Worm (Caenorhabditis elegans): Measurements from ENCODE around the gene ZC239.22.
"Not testable (repeated sequence)": the region's sequence is repeated elsewhere in the genome, so short reads cannot be mapped to it uniquely, and the experiment has no call there.

The ZC239.22 gene

ce11 chrII:3208679-3209078 lies 11.9 kb downstream of the ZC239.22 start, which contains the start of gene sdz-35:
TSS of gene sdz-35 (minus strand) at chrII:3208779.
- TF ChIP-seq R02D3.7 (tag; optimal IDR thresholded peaks at IDR 0.05) (no peak), ztf-1 (GFP tag; conservative IDR thresholded peaks at IDR 0.05) (no peak), sma-9 (GFP tag; optimal IDR thresholded peaks at IDR 0.05) (no peak), sma-9 (tag; optimal IDR thresholded peaks at IDR 0.05) (no peak), mdl-1 (tag; optimal IDR thresholded peaks at IDR 0.05) (no peak), lin-11 (tag; optimal IDR thresholded peaks at IDR 0.05) (no peak), zag-1 (tag; optimal IDR thresholded peaks at IDR 0.05) (no peak), egl-27 (tag; optimal IDR thresholded peaks at IDR 0.05) (no peak), nhr-23 (tag; optimal IDR thresholded peaks at IDR 0.05) (no peak), F13H6.1 (tag; optimal IDR thresholded peaks at IDR 0.05) (no peak), skn-1 (tag; optimal IDR thresholded peaks at IDR 0.05) (no peak), ztf-4 (tag; optimal IDR thresholded peaks at IDR 0.05) (no peak), mbf-1 (tag; optimal IDR thresholded peaks at IDR 0.05) (no peak), sem-4 (tag; optimal IDR thresholded peaks at IDR 0.05) (no peak), peb-1 (tag; optimal IDR thresholded peaks at IDR 0.05) (no peak), nhr-6 (tag; optimal IDR thresholded peaks at IDR 0.05) (no peak), lsy-2 (tag; optimal IDR thresholded peaks at IDR 0.05) (no peak), lin-13 (GFP tag; optimal IDR thresholded peaks at IDR 0.05) (no peak), nhr-129 (tag; optimal IDR thresholded peaks at IDR 0.05) (no peak)

DNA sequence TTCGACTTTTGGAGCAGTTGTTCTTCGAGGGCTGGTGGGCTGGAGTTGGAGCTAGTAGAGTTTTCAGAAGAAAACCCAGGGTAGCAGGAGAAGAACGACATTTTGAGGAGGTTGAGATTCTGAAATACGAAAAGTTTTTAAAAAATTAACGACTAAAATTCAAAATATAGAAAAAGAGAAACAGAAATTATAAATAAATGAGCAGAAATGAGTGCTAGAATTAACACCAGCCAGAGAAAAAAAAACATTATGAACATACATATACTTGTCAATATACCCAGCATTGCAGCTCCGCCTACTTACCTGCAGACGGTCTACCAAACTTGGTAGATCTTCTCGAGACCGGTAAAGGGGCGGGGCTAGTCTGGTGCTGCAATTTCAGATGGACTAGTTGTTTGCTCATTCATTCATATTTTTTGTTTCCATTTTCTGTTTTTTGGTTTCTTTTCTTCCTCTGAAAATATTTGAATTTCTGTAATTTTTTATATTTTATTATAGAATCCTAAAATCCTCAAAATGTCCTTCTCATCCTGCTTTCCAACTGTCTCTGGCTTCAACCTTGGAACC lies 14.1 kb downstream of the ZC239.22 start, which contains the start of the genes ZC239.20 and ZC239.21:
TSS of gene ZC239.20 (minus strand) at position 101 of the 567 bp plus-strand sequence.
TSS of gene ZC239.21 (plus strand) at position 517 of the 567 bp plus-strand sequence.
- no peak for TF ChIP-seq nhr-11 (tag; optimal IDR thresholded peaks at IDR 0.05)
- no peak for TF ChIP-seq nhr-77 (tag; optimal IDR thresholded peaks at IDR 0.05)
- TF ChIP-seq unc-62 (GFP tag; optimal IDR thresholded peaks at IDR 0.05), result no peak
- TF ChIP-seq R02D3.7 (tag; optimal IDR thresholded peaks at IDR 0.05), result no peak
- TF ChIP-seq ceh-16 (tag; optimal IDR thresholded peaks at IDR 0.05), result no peak
- no peak for TF ChIP-seq mdl-1 (tag; optimal IDR thresholded peaks at IDR 0.05)
- TF ChIP-seq ztf-4 (tag; optimal IDR thresholded peaks at IDR 0.05), result no peak
- TF ChIP-seq mab-5 (tag; optimal IDR thresholded peaks at IDR 0.05), result no peak
- no peak for TF ChIP-seq egl-27 (tag; optimal IDR thresholded peaks at IDR 0.05)
- TF ChIP-seq ztf-1 (GFP tag; conservative IDR thresholded peaks at IDR 0.05), result no peak
- TF ChIP-seq unc-39 (tag; optimal IDR thresholded peaks at IDR 0.05), result no peak
- no peak for TF ChIP-seq lin-39 (tag; optimal IDR thresholded peaks at IDR 0.05)

- TF ChIP-seq nhr-6 (tag; optimal IDR thresholded peaks at IDR 0.05), result no peak
- no peak for TF ChIP-seq ztf-4 (tag; optimal IDR thresholded peaks at IDR 0.05)
- TF ChIP-seq ztf-11 (tag; optimal IDR thresholded peaks at IDR 0.05), result no peak
- no peak for TF ChIP-seq mbf-1 (tag; optimal IDR thresholded peaks at IDR 0.05)
- no peak for TF ChIP-seq lin-11 (tag; optimal IDR thresholded peaks at IDR 0.05)
- no peak for TF ChIP-seq elt-1 (tag; optimal IDR thresholded peaks at IDR 0.05)
Measured at ce11 chrII:3203415-3203814, 17.2 kb downstream of the ZC239.22 start, which contains the start of gene sri-50. TSS of gene sri-50 (plus strand) at chrII:3203715.

DNA sequence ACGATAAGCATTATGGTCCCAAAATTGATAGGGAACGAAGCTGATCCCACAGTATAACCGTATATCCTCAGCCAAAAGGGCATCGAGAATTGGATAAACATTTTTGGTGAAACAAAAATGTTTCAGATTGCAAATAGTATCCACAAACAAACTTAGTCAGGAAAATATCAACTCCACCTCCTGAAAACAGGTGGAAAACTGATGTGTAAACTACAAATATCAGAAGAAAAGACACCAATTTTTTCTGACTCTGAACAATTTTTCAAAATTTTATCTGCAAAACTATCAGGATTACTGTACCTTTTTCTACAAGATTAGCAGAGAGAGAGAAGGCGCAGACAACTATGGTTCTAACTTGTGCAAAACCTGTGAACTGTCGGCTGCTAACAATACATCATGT lies 18.1 kb downstream of the ZC239.22 start, which contains the start of gene sri-53:
TSS of gene sri-53 (minus strand) at position 101 of the 400 bp plus-strand sequence.
- TF ChIP-seq nhr-11 (tag; optimal IDR thresholded peaks at IDR 0.05), result no peak
- no peak for TF ChIP-seq mab-5 (tag; optimal IDR thresholded peaks at IDR 0.05)
- no peak for TF ChIP-seq nhr-6 (tag; optimal IDR thresholded peaks at IDR 0.05)
- TF ChIP-seq fos-1 (tag; optimal IDR thresholded peaks at IDR 0.05), result no peak
- TF ChIP-seq mdl-1 (tag; optimal IDR thresholded peaks at IDR 0.05), result no peak
- no peak for TF ChIP-seq sma-3 (GFP tag; optimal IDR thresholded peaks at IDR 0.05)
- TF ChIP-seq Y55F3AM.14 (GFP tag; optimal IDR thresholded peaks at IDR 0.05), result no peak
- no peak for TF ChIP-seq R02D3.7 (tag; optimal IDR thresholded peaks at IDR 0.05)
- TF ChIP-seq ceh-82 (tag; optimal IDR thresholded peaks at IDR 0.05), result no peak
- no peak for TF ChIP-seq lsy-2 (tag; optimal IDR thresholded peaks at IDR 0.05)
- TF ChIP-seq ztf-4 (tag; optimal IDR thresholded peaks at IDR 0.05), result no peak
- no peak for TF ChIP-seq nhr-25 (tag; optimal IDR thresholded peaks at IDR 0.05)

ce11 chrII:3201242-3201641 lies 19.4 kb downstream of the ZC239.22 start, which contains the start of gene sri-48:
TSS of gene sri-48 (minus strand) at chrII:3201342.
- not testable (repeated sequence) for TF ChIP-seq ztf-1 (GFP tag; conservative IDR thresholded peaks at IDR 0.05); ztf-4 (tag; optimal IDR thresholded peaks at IDR 0.05); C34F6.9 (tag; optimal IDR thresholded peaks at IDR 0.05)
